Worm (Caenorhabditis elegans): Measurements from ENCODE around the gene sdc-3.

ce11 chrV:15082291-15082690, 34.3 kb upstream of the sdc-3 start, which contains the start of the genes C01G10.10 and C01G10.9:
- TF ChIP-seq unc-39 (tag; optimal IDR thresholded peaks at IDR 0.05) (no peak), nhr-77 (tag; optimal IDR thresholded peaks at IDR 0.05) (no peak), nhr-237 (tag; optimal IDR thresholded peaks at IDR 0.05) (no peak), C34F6.9 (tag; optimal IDR thresholded peaks at IDR 0.05) (peak; percentile 64), nhr-11 (tag; optimal IDR thresholded peaks at IDR 0.05) (no peak), lin-13 (GFP tag; optimal IDR thresholded peaks at IDR 0.05) (peak; percentile 51), dmd-4 (tag; optimal IDR thresholded peaks at IDR 0.05) (no peak), mbf-1 (tag; optimal IDR thresholded peaks at IDR 0.05) (no peak), ama-1 (optimal IDR thresholded peaks at IDR 0.05) (no peak), aly-2 (tag; optimal IDR thresholded peaks at IDR 0.05) (no peak), fos-1 (tag; optimal IDR thresholded peaks at IDR 0.05) (peak; percentile 9), ztf-1 (GFP tag; conservative IDR thresholded peaks at IDR 0.05) (no peak), egl-27 (tag; optimal IDR thresholded peaks at IDR 0.05) (no peak), lin-39 (tag; optimal IDR thresholded peaks at IDR 0.05) (no peak)
